Worm (Caenorhabditis elegans) whole organism, dauer: ENCODE data around the gene htz-1.

Experiments
- unc-62 ChIP-seq: sonication (generic microtip); optimal IDR thresholded peaks from 2 replicates; lab custom pipeline; 2017; ENCODE audit warnings: missing biosample characterization, missing genetic modification reagents, missing genetic modification characterization

The htz-1 gene

ce11 chrIV:4478612-4479011, 32.6 kb downstream of the htz-1 start:
- no peak for TF ChIP-seq unc-62 (GFP tag; lab: Kevin White, UChicago)

DNA sequence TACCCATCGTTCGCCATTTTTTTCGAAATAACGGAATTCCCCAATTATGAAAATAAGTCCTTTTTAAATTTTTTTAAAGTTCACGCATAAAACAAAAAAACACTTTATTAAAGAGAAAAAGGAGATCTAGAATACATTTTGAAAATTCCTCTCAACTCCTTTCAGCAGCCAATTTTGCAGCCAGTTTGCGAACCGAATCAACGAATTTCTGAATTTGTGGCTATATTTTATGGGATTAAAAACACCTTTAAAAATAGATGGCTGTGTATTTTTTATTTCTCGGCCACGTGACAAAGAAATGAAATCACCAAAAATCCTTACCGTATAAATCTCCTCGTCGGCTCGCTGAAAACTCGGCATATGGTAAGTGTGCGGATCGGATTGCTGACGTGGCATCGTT, 34.0 kb downstream of the htz-1 start, which contains the start of gene M01H9.10:
TSS of gene M01H9.10 (minus strand) at position 101 of the 400 bp plus-strand sequence.
- no peak for TF ChIP-seq unc-62 (GFP tag; lab: Kevin White, UChicago)

ce11 chrIV:4481298-4481697, 35.3 kb downstream of the htz-1 start:
- TF ChIP-seq unc-62 (GFP tag; lab: Kevin White, UChicago): no peak

- TF ChIP-seq unc-62 (GFP tag; lab: Kevin White, UChicago): no peak
Measured at ce11 chrIV:4482531-4482930, 36.5 kb downstream of the htz-1 start, which contains the start of gene M01H9.4. M01H9.4 (minus strand) TSS chrIV:4482909.

- no peak for TF ChIP-seq unc-62 (GFP tag; lab: Kevin White, UChicago)
Measured at ce11 chrIV:4484555-4484954, 38.5 kb downstream of the htz-1 start.

DNA sequence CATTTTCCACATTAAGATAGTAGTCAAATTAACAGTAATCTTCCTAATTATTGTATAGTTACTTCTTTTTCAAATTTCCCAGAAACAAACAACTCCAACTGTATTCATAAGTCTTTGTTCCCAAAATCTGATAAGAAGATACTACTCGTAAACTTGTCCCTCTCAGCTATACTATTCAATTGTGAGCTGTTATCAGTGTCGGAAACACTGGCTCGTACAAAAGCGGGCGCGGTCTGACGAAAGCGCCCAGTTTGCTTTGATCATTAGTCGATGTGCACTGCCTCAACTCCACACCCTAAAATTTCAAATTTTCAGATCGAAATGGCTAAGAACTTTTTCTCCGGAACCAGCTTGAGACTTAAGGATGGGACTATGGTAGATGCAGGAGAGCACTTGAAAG, 40.7 kb downstream of the htz-1 start, which contains the start of gene trx-3:
TSS of gene trx-3 (plus strand) at position 291 of the 400 bp plus-strand sequence.
- no peak for TF ChIP-seq unc-62 (GFP tag; lab: Kevin White, UChicago)

DNA sequence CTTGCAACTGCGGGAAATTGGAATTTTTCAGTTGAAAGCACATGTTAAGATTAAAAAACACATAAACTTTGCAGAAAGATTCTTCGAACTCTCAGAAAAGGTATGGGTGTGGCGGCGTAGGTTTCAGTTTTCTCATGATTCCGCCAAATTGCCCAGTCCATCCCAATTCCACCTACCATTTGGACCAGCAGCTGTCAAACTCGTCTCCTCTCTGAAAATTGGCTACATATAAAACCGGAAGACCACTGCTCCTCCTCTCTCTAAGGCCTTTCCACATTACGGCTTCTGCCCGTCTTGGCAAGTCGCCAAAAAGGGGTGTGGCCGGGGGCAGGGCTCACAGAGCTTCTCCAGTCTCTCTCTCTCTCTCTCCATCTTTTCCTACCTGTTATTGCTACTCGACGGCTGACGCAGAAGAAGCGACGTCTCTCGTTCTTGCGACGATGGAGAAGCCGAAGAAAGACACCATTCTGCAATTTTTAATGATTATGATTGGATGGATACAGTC, 44.2 kb downstream of the htz-1 start, which contains the start of gene ZK180.7:
TSS of gene ZK180.7 (plus strand) at position 395 of the 505 bp plus-strand sequence.
- no peak for TF ChIP-seq unc-62 (GFP tag; lab: Kevin White, UChicago)
